Worm (Caenorhabditis elegans): ENCODE data around the gene F55C12.6.

Gene F55C12.6

DNA sequence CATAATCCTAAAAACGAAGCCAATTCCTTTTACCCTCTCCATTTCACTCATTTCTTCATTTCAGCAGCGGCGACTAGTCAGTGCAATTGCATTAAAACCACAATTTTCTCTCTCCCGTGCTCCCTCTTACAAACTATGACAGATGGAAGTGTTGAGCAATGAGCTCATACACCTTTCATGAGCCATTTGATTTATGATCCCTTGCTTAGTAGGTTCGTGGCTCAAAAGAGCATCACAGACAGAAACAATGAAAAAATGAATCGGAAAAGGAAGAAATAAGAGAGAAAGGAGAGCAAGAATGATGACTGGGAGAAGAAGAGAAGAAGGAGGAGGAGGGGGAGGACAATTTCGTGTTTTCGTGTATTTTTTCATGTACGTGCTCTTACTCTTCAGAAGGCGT is 4.4 kb downstream of the F55C12.6 start:
- TF ChIP-seq nfya-1 (tag; optimal IDR thresholded peaks at IDR 0.05) (no peak), unc-86 (tag; optimal IDR thresholded peaks at IDR 0.05) (no peak), unc-42 (tag; optimal IDR thresholded peaks at IDR 0.05) (peak; percentile 21), pag-3 (tag; optimal IDR thresholded peaks at IDR 0.05; ENCODE audit: borderline replicate concordance) (no peak), sox-4 (tag; optimal IDR thresholded peaks at IDR 0.05) (peak; percentile 8), tbx-2 (tag; optimal IDR thresholded peaks at IDR 0.05) (peak; percentile 6)

DNA sequence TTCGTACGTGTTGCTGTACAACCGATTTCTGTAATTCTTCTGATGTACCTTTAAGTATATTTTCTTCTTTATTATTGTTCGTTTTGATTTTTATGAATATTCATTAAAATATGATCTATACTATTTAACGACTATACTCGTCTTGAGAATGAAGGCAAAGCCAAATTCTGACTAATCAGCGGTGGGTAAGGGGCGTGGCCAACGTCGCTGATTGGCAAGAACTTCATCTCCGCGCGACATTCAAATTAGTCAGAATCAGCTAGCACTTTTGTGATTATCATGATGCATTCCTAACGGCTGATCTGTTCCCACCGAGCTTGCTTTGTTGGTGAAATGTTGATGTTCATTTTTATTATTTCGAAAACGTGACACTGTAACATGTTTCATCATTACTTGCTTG is 9.0 kb downstream of the F55C12.6 start:
- TF ChIP-seq nfya-1 (tag; optimal IDR thresholded peaks at IDR 0.05) (peak; percentile 75), T23F11.4 (GFP tag; optimal IDR thresholded peaks at IDR 0.05) (no peak)

DNA sequence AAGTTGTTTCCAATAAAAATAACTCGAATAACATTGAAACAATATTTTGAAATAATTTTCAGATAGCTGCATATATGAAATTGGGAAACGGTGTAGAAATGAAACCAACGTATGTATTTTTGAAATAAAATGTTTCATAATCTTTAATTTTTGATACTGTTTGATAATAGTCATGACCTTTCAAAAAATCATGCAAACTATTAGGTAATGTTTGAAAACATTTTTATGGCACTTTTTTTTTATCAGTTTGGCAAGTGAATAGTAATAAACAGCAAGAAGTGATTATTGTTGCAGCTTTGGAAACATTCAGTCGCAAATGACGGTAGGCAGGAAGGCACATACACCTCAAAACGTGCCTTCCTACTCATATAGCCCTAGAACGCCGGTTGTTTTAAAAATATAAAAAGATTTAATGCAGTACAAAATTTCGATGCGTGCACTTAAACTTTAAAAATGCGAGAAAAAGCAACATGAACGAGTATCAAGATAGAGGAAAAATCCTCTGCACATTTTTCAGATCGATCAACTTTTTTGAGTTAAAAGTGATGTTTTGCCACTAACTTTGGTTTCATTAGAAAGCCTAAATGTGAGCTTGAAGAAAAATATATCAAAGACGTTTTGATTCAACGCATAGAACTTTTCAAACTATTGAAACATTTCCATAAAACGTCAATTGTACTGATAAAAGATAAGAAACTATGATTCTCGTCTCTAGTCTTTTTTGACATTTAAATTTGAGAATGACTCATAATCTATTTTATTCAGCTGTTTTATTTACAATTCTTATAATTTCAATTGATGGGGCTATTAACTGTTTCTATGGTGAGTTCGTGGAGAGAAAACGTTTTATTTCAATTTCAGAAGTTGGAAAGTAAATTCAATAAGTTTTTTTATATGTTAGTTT is 10.3 kb downstream of the F55C12.6 start, which contains the start of gene F55C12.19:
Gene F55C12.19 (plus strand): TSS at position 735 of the 904 bp plus-strand sequence.
- no peak for TF ChIP-seq pag-3 (tag; optimal IDR thresholded peaks at IDR 0.05; ENCODE audit: borderline replicate concordance)

DNA sequence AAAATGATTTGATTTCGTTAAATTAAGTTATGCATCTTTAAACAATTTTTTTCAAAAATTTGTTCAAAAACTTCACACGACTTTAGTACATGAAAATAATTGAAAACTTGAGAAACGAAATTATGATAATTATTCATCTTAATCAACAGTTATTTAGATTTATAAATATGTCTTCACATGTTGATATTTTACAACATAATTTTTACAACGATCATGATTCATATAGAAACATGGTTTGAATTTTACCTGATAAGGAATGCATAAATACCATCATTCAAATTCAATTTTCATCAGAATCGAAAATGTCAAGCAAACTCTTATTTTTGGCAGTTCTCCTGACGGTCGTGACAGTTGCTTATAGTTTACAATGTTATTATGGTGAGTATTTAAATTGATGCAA is 12.1 kb downstream of the F55C12.6 start, which contains the start of gene tag-234:
Gene tag-234 (plus strand): TSS at position 301 of the 400 bp plus-strand sequence.
- TF ChIP-seq pat-9 (tag; optimal IDR thresholded peaks at IDR 0.05) = no peak
- TF ChIP-seq elt-4 (tag; optimal IDR thresholded peaks at IDR 0.05) = no peak
- no peak for TF ChIP-seq ceh-34 (tag; optimal IDR thresholded peaks at IDR 0.05)
- no peak for TF ChIP-seq madf-2 (tag; optimal IDR thresholded peaks at IDR 0.05)
- no peak for TF ChIP-seq pha-2 (tag; optimal IDR thresholded peaks at IDR 0.05)
- no peak for TF ChIP-seq fax-1 (tag; optimal IDR thresholded peaks at IDR 0.05)
- no peak for TF ChIP-seq che-1 (tag; optimal IDR thresholded peaks at IDR 0.05)
- no peak for TF ChIP-seq unc-86 (tag; optimal IDR thresholded peaks at IDR 0.05)
- no peak for TF ChIP-seq syd-9 (tag; optimal IDR thresholded peaks at IDR 0.05)
- no peak for TF ChIP-seq ceh-2 (tag; optimal IDR thresholded peaks at IDR 0.05)
- no peak for TF ChIP-seq ceh-31 (tag; optimal IDR thresholded peaks at IDR 0.05)
- TF ChIP-seq odd-2 (tag; optimal IDR thresholded peaks at IDR 0.05) = no peak
- TF ChIP-seq ceh-19 (GFP tag; optimal IDR thresholded peaks at IDR 0.05) = no peak
- TF ChIP-seq unc-3 (GFP tag; conservative IDR thresholded peaks at IDR 0.05) = no peak
- no peak for TF ChIP-seq unc-3 (tag; optimal IDR thresholded peaks at IDR 0.05)
- TF ChIP-seq dve-1 (tag; optimal IDR thresholded peaks at IDR 0.05) = no peak
- TF ChIP-seq T23F11.4 (GFP tag; optimal IDR thresholded peaks at IDR 0.05) = no peak

DNA sequence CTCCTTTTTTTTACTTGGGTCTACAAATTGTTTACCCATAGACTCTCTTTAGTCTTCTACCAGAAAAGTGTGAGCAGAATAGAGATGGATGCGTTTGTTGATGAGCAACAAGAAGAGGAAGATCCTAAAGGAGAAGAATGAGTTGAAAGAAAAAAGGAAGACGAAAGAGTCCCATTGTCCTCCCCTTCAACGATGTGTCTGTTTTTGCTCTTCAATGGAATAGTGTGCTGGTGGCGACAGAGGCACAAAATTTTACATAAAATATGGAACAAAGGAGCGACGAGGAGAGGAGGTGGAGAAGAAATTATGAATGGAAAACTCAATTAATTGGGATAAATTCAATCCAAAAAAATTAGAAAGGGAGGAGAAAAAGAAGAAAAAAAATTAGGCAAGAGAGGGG is 15.3 kb downstream of the F55C12.6 start:
- TF ChIP-seq C38D4.7 (GFP tag; optimal IDR thresholded peaks at IDR 0.05) (no peak), ceh-31 (tag; optimal IDR thresholded peaks at IDR 0.05) (peak; percentile 41), ceh-14 (tag; optimal IDR thresholded peaks at IDR 0.05) (no peak), unc-42 (tag; optimal IDR thresholded peaks at IDR 0.05) (peak; percentile 5)

DNA sequence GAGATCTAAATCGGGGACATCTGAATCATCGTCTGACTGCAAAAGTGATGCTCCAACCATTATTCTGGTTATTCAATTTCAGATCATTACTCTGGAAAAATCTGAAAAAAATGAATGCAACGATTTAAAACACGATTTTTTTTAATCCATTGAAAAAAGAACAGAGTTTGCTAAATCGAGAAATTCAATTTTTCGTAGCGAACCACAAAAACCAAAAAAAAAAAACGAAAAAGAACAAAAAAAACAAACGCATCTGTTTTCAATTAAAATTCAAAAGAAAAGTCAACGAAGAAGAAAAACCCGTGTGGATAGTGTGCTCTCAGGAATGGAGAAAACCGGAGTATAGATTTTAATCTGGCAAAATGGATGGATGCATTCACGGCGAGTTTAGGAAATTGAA is 17.6 kb downstream of the F55C12.6 start, which contains the start of gene F55C12.4:
Gene F55C12.4 (minus strand): TSS at position 101 of the 400 bp plus-strand sequence.
- TF ChIP-seq zip-5 (tag; optimal IDR thresholded peaks at IDR 0.05) = no peak
- no peak for TF ChIP-seq mec-3 (tag; optimal IDR thresholded peaks at IDR 0.05; ENCODE audit: borderline replicate concordance)
- no peak for TF ChIP-seq dmd-4 (tag; optimal IDR thresholded peaks at IDR 0.05; ENCODE audit: borderline replicate concordance)
- no peak for TF ChIP-seq dve-1 (tag; optimal IDR thresholded peaks at IDR 0.05)
- TF ChIP-seq rnt-1 (tag; optimal IDR thresholded peaks at IDR 0.05) = no peak
- TF ChIP-seq fax-1 (tag; optimal IDR thresholded peaks at IDR 0.05) = no peak
- TF ChIP-seq eyg-1 (tag; optimal IDR thresholded peaks at IDR 0.05) = no peak
- TF ChIP-seq ztf-16 (tag; optimal IDR thresholded peaks at IDR 0.05) = no peak
- no peak for TF ChIP-seq hlh-6 (tag; optimal IDR thresholded peaks at IDR 0.05)
- TF ChIP-seq fkh-6 (tag; optimal IDR thresholded peaks at IDR 0.05) = no peak
- TF ChIP-seq ceh-19 (GFP tag; optimal IDR thresholded peaks at IDR 0.05) = no peak
- no peak for TF ChIP-seq pha-4 (tag; optimal IDR thresholded peaks at IDR 0.05)
- TF ChIP-seq pag-3 (tag; optimal IDR thresholded peaks at IDR 0.05; ENCODE audit: borderline replicate concordance) = no peak
- no peak for TF ChIP-seq ceh-31 (tag; optimal IDR thresholded peaks at IDR 0.05)
- TF ChIP-seq hlh-30 (tag; optimal IDR thresholded peaks at IDR 0.05; ENCODE audit: insufficient read depth) = no peak
- no peak for TF ChIP-seq ceh-6 (GFP tag; optimal IDR thresholded peaks at IDR 0.05)
- no peak for TF ChIP-seq hlh-15 (tag; optimal IDR thresholded peaks at IDR 0.05)

All from whole organism, late embryonic.